Fruit fly (Drosophila melanogaster): Measurements from ENCODE around the gene CG18789.
A peak's percentile ranks its signal among the peaks of the same experiment; 100 is the strongest.

CG18789 gene

DNA sequence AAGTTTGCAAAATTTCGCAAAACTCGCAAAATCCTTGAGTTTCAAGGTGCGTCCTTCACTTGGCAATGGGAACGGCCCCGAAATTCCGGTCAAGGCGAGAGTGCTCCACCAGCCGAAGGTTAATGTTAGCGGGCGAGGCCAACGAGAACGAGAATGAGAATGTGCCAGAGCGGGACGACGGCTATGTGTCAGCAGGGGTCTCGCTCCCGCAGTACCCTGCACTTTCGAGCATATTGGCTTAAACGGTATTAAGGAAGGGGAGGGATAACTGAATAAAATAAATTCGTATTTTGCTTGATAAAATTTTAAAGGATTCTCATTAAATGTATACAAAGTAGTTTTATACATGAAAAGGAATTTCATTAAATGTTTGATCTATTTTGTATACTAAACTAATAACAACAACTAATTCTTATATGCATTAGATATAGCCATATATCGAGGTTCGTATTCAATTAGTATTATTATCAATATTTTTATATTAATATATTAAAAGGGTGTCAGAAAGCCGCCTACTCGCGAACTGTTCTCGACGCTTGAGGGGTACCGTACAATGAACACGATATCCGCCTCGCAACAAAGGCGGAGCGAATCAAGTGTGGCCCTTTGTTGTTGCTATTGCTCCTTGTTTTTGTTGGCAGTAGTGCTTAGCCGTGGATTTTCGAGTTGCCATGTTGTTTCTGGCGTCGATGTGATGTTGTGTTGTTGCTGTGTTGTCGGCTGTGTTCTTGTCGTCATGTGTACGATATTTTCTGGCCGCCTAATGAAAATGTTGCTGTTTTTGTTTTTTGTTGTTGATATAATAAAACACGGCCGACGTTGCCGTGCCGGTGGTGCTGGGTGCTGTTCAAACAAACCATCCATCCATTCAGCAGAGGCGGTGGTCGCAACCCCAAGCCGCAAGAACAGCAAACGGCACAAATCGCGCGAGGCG lies 11.4 kb upstream of the CG18789 start (continued):
- TF ChIP-seq fd59A (GFP tag; optimal IDR thresholded peaks at IDR 0.05) (peak; percentile 81), esn (GFP tag; optimal IDR thresholded peaks at IDR 0.05) (peak; percentile 87), eg (GFP tag; IDR thresholded peaks at IDR 0.05) (no peak), Lpt (GFP tag; optimal IDR thresholded peaks at IDR 0.05) (peak; percentile 76), Hr4 (GFP tag; optimal IDR thresholded peaks at IDR 0.05) (peak; percentile 69), CG15336 (GFP tag; IDR thresholded peaks at IDR 0.05) (no peak), CG16779 (tag; optimal IDR thresholded peaks at IDR 0.05) (peak; percentile 88), CG3919 (GFP tag; optimal IDR thresholded peaks at IDR 0.05) (peak; percentile 83), acj6 (GFP tag; optimal IDR thresholded peaks at IDR 0.05) (peak; percentile 88), pdm3 (GFP tag; optimal IDR thresholded peaks at IDR 0.05) (peak; percentile 78), cyc (GFP tag; optimal IDR thresholded peaks at IDR 0.05) (peak; percentile 82), Sox102F (GFP tag; optimal IDR thresholded peaks at IDR 0.05) (peak; percentile 52), CG4318 (GFP tag; optimal IDR thresholded peaks at IDR 0.05) (peak; percentile 86), CG3032 (tag; optimal IDR thresholded peaks at IDR 0.05) (peak; percentile 95), CG31627 (GFP tag; optimal IDR thresholded peaks at IDR 0.05) (peak; percentile 75)

DNA sequence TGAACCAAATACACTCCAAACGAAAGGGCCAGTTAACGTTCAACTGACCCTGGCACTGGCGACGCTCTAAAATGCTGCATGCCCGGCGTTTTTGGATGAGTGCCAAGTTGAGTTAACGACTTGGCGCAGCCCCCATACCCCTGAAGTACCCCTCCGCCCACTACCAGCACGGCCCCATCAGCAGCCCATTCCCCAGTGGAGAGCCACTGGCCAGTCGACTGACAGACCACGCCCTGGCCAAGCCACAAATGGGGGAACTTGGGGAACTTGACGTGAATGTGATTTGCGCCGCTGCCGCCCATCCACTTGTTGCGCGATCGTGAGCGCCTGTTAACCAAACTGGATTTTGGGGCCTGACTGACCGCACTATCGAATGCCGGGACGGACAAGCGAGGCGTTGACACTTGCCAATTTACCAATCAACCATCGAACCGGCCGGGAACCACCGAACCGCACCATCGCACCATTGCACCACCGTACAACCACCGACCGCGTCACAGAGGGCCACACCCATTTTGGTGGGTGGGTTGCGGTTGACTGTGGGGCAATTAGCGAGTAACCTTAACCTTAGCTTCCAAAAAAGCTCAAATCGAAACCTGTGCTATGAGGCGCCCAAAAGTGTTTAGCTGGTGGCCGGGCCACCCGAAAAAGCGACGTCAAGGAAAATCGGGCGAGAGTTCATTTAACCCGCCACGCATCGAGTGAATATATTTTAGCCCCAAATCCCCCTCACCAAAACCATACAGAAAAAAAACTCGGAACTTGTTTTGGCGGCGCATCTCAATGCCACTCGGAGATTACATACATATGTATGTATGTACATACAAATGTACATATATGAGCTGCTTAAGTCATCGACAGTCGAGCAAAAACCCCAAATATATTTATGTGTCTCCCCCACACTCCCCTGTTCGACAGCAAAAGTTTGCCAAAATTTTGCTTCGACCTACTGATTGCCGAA lies 10.5 kb upstream of the CG18789 start:
- TF ChIP-seq Hr38 (GFP tag; optimal IDR thresholded peaks at IDR 0.05), result no peak
- TF ChIP-seq spab (GFP tag; optimal IDR thresholded peaks at IDR 0.05), result no peak
- TF ChIP-seq cyc (GFP tag; optimal IDR thresholded peaks at IDR 0.05), result no peak
- TF ChIP-seq CG4318 (GFP tag; optimal IDR thresholded peaks at IDR 0.05), result no peak
- TF ChIP-seq Eip78C (GFP tag), result peak; percentile 56
- TF ChIP-seq dsx (GFP tag; optimal IDR thresholded peaks at IDR 0.05; ENCODE audit: poor library complexity, severe bottlenecking), result peak; percentile 80
- TF ChIP-seq pdm3 (GFP tag; optimal IDR thresholded peaks at IDR 0.05), result no peak
- peak; percentile 81 for TF ChIP-seq Blimp-1 (GFP tag; optimal IDR thresholded peaks at IDR 0.05)
- TF ChIP-seq Smox (GFP tag; optimal IDR thresholded peaks at IDR 0.05), result no peak
- peak; percentile 93 for TF ChIP-seq svp (GFP tag)
- peak; percentile 14 for TF ChIP-seq CG6276 (GFP tag; optimal IDR thresholded peaks at IDR 0.05)
- peak; percentile 55 for TF ChIP-seq CG6854 (GFP tag; optimal IDR thresholded peaks at IDR 0.05)
- TF ChIP-seq CG6792 (GFP tag; optimal IDR thresholded peaks at IDR 0.05), result no peak
- TF ChIP-seq CG1621 (tag; optimal IDR thresholded peaks at IDR 0.05), result peak; percentile 75

DNA sequence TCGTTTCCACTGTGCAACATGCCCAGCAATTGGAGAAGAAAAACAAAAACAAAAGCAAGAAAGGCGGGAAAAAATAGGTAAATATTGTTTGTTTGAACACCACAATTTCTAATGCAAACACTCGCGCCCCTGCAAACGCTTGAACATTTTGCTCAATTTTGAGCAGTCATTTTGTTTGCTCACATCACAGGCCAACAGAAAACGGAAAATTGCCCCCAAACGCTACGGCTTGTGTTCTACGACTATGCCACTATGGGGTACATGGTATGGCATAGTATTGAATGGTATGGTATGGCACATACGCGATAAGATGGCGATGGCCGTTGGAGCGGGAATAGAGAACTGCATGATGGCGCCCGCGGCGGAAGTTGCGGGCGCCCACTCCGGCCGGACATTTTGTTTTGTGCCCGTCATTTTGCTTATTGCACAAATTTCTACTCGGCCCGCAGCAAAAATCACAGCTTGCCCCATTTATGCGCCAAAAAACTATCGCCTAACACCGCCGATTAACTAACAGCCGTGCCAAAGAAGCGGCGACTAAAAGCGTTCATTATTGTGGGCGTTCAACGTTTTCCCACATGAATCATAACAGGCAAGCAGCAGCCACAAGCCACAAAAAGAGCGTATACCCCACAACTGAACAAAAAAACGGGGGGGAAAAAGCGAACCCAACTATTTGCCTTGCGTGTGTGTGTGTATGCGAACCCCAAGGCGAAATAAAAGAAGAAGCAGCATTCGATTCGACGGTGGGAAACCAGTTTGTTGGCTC lies 9.2 kb upstream of the CG18789 start:
- no peak for TF ChIP-seq CG6854 (GFP tag; optimal IDR thresholded peaks at IDR 0.05)
- peak; percentile 13 for TF ChIP-seq CG32006 (GFP tag; optimal IDR thresholded peaks at IDR 0.05)
- no peak for TF ChIP-seq Sox14 (GFP tag; optimal IDR thresholded peaks at IDR 0.05)
- peak; percentile 17 for TF ChIP-seq CG6792 (GFP tag; optimal IDR thresholded peaks at IDR 0.05)
- peak; percentile 32 for TF ChIP-seq CG6808 (GFP tag; optimal IDR thresholded peaks at IDR 0.05)
- no peak for TF ChIP-seq cyc (GFP tag; optimal IDR thresholded peaks at IDR 0.05)
- TF ChIP-seq Lpt (GFP tag; optimal IDR thresholded peaks at IDR 0.05), result peak; percentile 1
- TF ChIP-seq Blimp-1 (GFP tag; optimal IDR thresholded peaks at IDR 0.05), result no peak
- peak; percentile 99 for TF ChIP-seq CG1621 (tag; optimal IDR thresholded peaks at IDR 0.05)
- TF ChIP-seq salr (GFP tag; optimal IDR thresholded peaks at IDR 0.05), result peak; percentile 4 to 11
- TF ChIP-seq fkh (GFP tag; optimal IDR thresholded peaks at IDR 0.05), result peak; percentile 99
- TF ChIP-seq spab (GFP tag; optimal IDR thresholded peaks at IDR 0.05), result no peak
- TF ChIP-seq svp (GFP tag), result peak; percentile 22
- peak; percentile 22 for TF ChIP-seq pdm3 (GFP tag; optimal IDR thresholded peaks at IDR 0.05)
- no peak for TF ChIP-seq CG8632 (GFP tag; optimal IDR thresholded peaks at IDR 0.05)
- TF ChIP-seq CG11294 (GFP tag; IDR thresholded peaks at IDR 0.05), result no peak
- peak; percentile 15 for TF ChIP-seq Eip75B (GFP tag; optimal IDR thresholded peaks at IDR 0.05)
- TF ChIP-seq fd59A (GFP tag; optimal IDR thresholded peaks at IDR 0.05), result peak; percentile 38
- TF ChIP-seq CG10669 (GFP tag; optimal IDR thresholded peaks at IDR 0.05), result peak; percentile 9
- peak in 1 of 2 experiments; percentile 55 for TF ChIP-seq ss (GFP tag; optimal IDR thresholded peaks at IDR 0.05)
- peak; percentile 28 for TF ChIP-seq CG6276 (GFP tag; optimal IDR thresholded peaks at IDR 0.05)
- no peak for TF ChIP-seq CG15336 (GFP tag; IDR thresholded peaks at IDR 0.05)
- peak; percentile 30 for TF ChIP-seq Eip78C (GFP tag)
- TF ChIP-seq CG8119 (GFP tag; IDR thresholded peaks at IDR 0.05), result no peak
- TF ChIP-seq CG4318 (GFP tag; optimal IDR thresholded peaks at IDR 0.05), result no peak
- TF ChIP-seq CG9139 (GFP tag; optimal IDR thresholded peaks at IDR 0.05), result no peak
- TF ChIP-seq CG31627 (GFP tag; optimal IDR thresholded peaks at IDR 0.05), result no peak
- no peak for TF ChIP-seq Ets96B (tag; optimal IDR thresholded peaks at IDR 0.05)

All from whole organism, prepupa.